Worm (Caenorhabditis elegans): ENCODE measurements around the gene ser-7.

DNA sequence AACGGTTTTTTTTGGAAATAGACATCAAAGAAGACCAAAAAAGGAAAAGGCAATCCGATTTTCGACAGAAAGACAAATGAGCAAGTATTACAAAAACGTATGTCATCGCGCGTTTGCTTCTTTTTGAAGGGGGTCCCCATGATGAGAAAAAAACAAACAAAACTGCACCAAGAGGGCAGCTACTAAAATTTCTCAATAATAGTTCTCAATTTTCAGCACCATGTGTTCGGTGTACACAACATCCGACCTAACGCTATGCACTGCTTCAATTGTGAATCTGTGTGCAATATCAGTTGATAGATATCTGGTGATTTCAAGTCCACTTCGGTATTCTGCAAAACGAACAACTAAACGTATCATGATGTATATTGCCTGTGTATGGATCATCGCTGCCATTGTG, 1.1 kb downstream of the ser-7 start:
- TF ChIP-seq ama-1 (optimal IDR thresholded peaks at IDR 0.05) (no peak), ama-1 (GFP tag; optimal IDR thresholded peaks at IDR 0.05) (no peak), ZK185.1 (tag; optimal IDR thresholded peaks at IDR 0.05; ENCODE audit: poor library complexity, severe bottlenecking) (no peak), pha-4 (tag; optimal IDR thresholded peaks at IDR 0.05) (no peak), F57C9.4 (tag; optimal IDR thresholded peaks at IDR 0.05) (no peak), ceh-27 (GFP tag; optimal IDR thresholded peaks at IDR 0.05) (no peak)
